Fruit fly (Drosophila melanogaster): ENCODE results near the gene Nf-YB.

Nf-YB gene

DNA sequence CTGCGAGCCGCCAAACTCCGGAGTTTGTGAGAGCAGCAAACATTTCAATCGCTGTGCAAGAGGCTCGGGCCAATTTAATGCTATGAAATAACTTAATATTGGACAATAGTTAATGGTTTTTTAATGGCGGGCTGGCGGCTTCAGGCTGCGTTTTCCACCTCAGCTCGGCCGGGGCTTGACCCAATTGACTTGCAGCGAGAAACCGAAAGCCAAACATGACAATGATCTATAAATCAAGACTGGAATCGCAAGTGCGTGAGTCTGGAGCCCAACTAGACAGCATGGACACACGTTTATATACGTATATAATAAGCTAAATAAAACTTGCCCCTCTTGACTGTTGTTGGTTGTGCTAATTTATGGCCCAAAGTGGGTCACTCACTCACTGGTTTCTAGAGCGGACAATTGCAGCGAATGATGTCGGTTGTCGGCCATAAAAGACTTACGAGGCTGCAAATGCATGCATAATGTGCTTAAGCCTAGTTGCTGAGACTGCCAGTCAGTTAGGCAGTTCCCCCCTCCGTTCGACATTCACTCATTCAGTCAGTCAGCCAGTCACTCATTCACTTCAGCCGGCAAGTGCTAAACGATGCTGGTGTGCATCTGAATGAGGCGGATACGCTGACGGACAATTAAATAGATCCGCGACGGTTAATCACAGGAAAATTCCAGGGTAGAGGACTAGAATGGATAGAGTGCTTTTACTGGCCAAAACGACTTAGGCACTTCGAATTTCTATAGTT, 49.2 kb downstream of the Nf-YB start:
- TF ChIP-seq CG12605 (GFP tag; IDR thresholded peaks at IDR 0.05), result no peak
- 0 out of 3 replicates have a peak, but pooled peaks have one; percentile 32 for TF ChIP-seq CG4496 (GFP tag; IDR thresholded peaks at IDR 0.05)
- TF ChIP-seq CG9948 (tag; optimal IDR thresholded peaks at IDR 0.05), result no peak
- peak; percentile 19 for TF ChIP-seq EcR (GFP tag; optimal IDR thresholded peaks at IDR 0.05)
- no peak for TF ChIP-seq CG8159 (tag; optimal IDR thresholded peaks at IDR 0.05)
- no peak for TF ChIP-seq Ets98B (GFP tag; IDR thresholded peaks at IDR 0.05)

Data from whole organism, pupa.